Worm (Caenorhabditis elegans): ENCODE data around the gene C23G10.7.

C23G10.7 gene

DNA sequence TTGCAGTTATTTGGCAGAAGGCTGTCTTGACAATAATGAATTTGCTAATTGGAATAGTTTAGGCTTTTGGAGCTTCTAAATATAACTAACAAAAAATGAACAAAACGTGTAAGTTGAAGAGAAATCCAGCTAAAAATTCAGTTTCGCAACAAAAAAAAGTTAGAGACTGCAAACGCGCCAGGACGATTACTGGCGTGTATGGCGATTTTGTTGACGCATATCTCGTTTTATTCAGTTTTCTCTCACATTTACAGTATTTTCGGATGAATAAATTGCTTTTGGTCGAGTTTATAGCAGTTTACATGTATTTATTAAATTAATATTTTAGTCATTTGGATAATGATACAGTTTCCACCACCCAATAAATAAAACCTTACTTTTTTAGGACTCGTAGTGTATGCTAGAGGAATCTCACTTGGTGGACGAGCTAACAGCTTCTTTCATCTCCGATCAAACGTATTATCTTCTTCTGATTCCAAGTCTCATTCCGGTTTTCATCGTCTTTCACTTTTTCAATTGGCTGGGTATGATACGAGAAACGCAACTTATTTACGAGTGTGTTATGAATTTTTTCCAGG lies 25.1 kb downstream of the C23G10.7 start, which contains the start of the genes abcf-3 and F42A10.5 (continued):
- TF ChIP-seq B0019.2 (GFP tag; conservative IDR thresholded peaks at IDR 0.05) = no peak
- TF ChIP-seq madf-8 (GFP tag; conservative IDR thresholded peaks at IDR 0.05) = no peak
- TF ChIP-seq F39B2.1 (GFP tag; IDR thresholded peaks at IDR 0.05) = no peak

DNA sequence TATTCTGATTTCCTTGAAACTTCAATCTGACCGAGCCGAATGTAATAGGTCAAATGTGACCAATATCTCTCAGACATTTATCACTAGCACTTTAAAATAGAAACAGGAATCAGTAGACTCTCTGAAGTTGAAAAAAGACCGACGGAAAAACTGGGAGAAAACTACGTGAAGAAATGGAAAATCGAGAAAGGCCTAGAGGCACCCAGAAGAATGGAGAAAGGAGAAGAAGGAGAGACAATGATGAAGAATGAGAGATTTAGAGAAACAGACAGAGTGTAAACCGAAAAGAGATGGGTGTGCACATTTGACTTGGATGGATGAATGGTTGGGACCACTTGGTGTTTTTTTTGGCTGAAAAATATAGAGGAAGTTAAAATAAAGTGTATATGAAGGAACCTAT lies 28.2 kb downstream of the C23G10.7 start:
- TF ChIP-seq unc-130 (GFP tag; optimal IDR thresholded peaks at IDR 0.05) (no peak), rpc-1 (optimal IDR thresholded peaks at IDR 0.05) (peak; percentile 51), rpc-1 (tag; optimal IDR thresholded peaks at IDR 0.05) (no peak), Y56A3A.18 (GFP tag; IDR thresholded peaks at IDR 0.05) (no peak), chd-7 (tag; optimal IDR thresholded peaks at IDR 0.05) (peak; percentile 14), egrh-3 (GFP tag; IDR thresholded peaks at IDR 0.05) (0 out of 2 replicates have a peak, but pooled peaks have one; percentile 20), hsf-1 (GFP tag; IDR thresholded peaks at IDR 0.05) (peak; percentile 84), Y53F4B.3 (GFP tag; IDR thresholded peaks at IDR 0.05) (no peak), tbp1 (GFP tag; optimal IDR thresholded peaks at IDR 0.05) (peak; percentile 4), cebp-2 (GFP tag; IDR thresholded peaks at IDR 0.05) (no peak), cebp-1 (GFP tag; IDR thresholded peaks at IDR 0.05) (no peak), cebp-1 (tag; optimal IDR thresholded peaks at IDR 0.05) (peak; percentile 24), Y79H2A.3 (GFP tag; conservative IDR thresholded peaks at IDR 0.05) (no peak), rcor-1 (GFP tag; IDR thresholded peaks at IDR 0.05) (no peak), lin-35 (GFP tag; optimal IDR thresholded peaks at IDR 0.05) (peak in 1 of 3 experiments; percentile 30), nfyb-1 (GFP tag; IDR thresholded peaks at IDR 0.05) (no peak), K12H6.12 (tag; optimal IDR thresholded peaks at IDR 0.05) (peak; percentile 12), athp-1 (tag; optimal IDR thresholded peaks at IDR 0.05) (no peak), hmg-1.2 (GFP tag; IDR thresholded peaks at IDR 0.05) (peak; percentile 95), let-526 (GFP tag; IDR thresholded peaks at IDR 0.05) (no peak), dox-1 (GFP tag; IDR thresholded peaks at IDR 0.05) (peak; percentile 7; the same call in 1 of the 2 replicates), F49E8.2 (tag; optimal IDR thresholded peaks at IDR 0.05; ENCODE audit: insufficient read depth) (no peak)

DNA sequence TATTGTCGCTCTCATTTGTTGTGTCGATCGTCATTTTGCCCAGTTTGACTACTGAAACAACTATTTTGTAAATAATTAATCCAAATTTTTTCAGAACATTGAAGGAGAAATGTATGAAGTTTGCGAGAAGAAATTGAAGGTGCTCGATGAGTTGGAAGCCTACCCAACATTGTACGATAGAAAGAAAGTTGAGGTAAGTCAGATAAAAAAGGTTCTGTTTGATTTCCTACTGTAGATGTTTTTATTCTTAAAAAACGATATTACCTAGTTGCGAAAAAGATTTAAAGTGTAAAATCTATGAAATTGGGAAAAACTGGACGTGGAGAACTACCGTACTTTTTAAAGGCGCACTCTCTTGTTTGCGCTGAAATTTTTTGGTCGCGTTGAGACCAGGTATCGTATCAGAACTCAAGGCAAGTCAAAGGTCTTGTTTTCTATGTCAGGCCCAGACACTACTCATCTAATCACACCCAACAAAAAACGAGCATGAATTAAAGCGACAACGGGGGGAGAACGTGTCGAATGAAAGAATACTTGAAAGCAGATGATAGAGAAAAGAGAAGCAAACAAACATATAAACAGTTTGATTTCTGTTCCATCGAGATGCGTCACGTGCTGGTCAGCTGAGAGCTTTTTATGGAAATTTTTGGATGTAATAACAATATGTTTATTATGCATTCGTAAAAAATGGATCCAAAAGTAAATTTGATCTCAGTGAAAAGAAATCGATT lies 29.6 kb downstream of the C23G10.7 start, which contains the start of gene efk-1:
efk-1 (minus strand) TSS at position 51 of the 731 bp plus-strand sequence.
- TF ChIP-seq tbp1 (GFP tag; optimal IDR thresholded peaks at IDR 0.05) = no peak
- peak; percentile 78 for TF ChIP-seq ama-1 (optimal IDR thresholded peaks at IDR 0.05)
- no peak for TF ChIP-seq ama-1 (GFP tag; optimal IDR thresholded peaks at IDR 0.05)
- no peak for TF ChIP-seq cebp-1 (GFP tag; IDR thresholded peaks at IDR 0.05)
- peak; percentile 44 for TF ChIP-seq cebp-1 (tag; optimal IDR thresholded peaks at IDR 0.05)
- TF ChIP-seq lsy-27 (tag; optimal IDR thresholded peaks at IDR 0.05; ENCODE audit: borderline replicate concordance, insufficient read depth) = no peak
- TF ChIP-seq Y53F4B.3 (GFP tag; IDR thresholded peaks at IDR 0.05) = no peak
- 0 out of 2 replicates have a peak, but pooled peaks have one; percentile 23 for TF ChIP-seq Y95B8A.8 (GFP tag; IDR thresholded peaks at IDR 0.05)
- TF ChIP-seq atf-7 (tag; optimal IDR thresholded peaks at IDR 0.05) = no peak
- TF ChIP-seq aptf-2 (GFP tag; conservative IDR thresholded peaks at IDR 0.05) = no peak
- no peak for TF ChIP-seq ztf-22 (GFP tag; optimal IDR thresholded peaks at IDR 0.05)
- no peak for TF ChIP-seq Y56A3A.18 (GFP tag; IDR thresholded peaks at IDR 0.05)
- no peak for TF ChIP-seq dpff-1 (tag; optimal IDR thresholded peaks at IDR 0.05)
- no peak for TF ChIP-seq nhr-179 (tag; optimal IDR thresholded peaks at IDR 0.05)
- 0 out of 2 replicates have a peak, but pooled peaks have one; percentile 46 for TF ChIP-seq F39B2.1 (GFP tag; IDR thresholded peaks at IDR 0.05)
- TF ChIP-seq lin-40 (tag; optimal IDR thresholded peaks at IDR 0.05) = no peak
- no peak for TF ChIP-seq D2030.7 (GFP tag; IDR thresholded peaks at IDR 0.05)
- no peak for TF ChIP-seq xnd-1 (tag; optimal IDR thresholded peaks at IDR 0.05)
- TF ChIP-seq ztf-28 (GFP tag; IDR thresholded peaks at IDR 0.05) = no peak
- no peak for TF ChIP-seq pbrm-1 (GFP tag; IDR thresholded peaks at IDR 0.05)
- TF ChIP-seq zim-3 (tag; optimal IDR thresholded peaks at IDR 0.05) = peak; percentile 14
- TF ChIP-seq F23B12.7 (tag; optimal IDR thresholded peaks at IDR 0.05; ENCODE audit: insufficient read depth) = no peak
- TF ChIP-seq B0035.1 (tag; optimal IDR thresholded peaks at IDR 0.05) = no peak
- TF ChIP-seq dox-1 (GFP tag; IDR thresholded peaks at IDR 0.05) = peak; percentile 30; the same call in 1 of the 2 replicates
- no peak for TF ChIP-seq lag-1 (GFP tag; IDR thresholded peaks at IDR 0.05)
- peak; percentile 61 for TF ChIP-seq attf-5 (GFP tag; optimal IDR thresholded peaks at IDR 0.05)
- no peak for TF ChIP-seq rcor-1 (GFP tag; IDR thresholded peaks at IDR 0.05)

Measured in whole organism, young adult.